Fruit fly (Drosophila melanogaster): ENCODE results near the gene geko.
A peak's percentile ranks its signal among the peaks of the same experiment; 100 is the strongest.

Gene geko

DNA sequence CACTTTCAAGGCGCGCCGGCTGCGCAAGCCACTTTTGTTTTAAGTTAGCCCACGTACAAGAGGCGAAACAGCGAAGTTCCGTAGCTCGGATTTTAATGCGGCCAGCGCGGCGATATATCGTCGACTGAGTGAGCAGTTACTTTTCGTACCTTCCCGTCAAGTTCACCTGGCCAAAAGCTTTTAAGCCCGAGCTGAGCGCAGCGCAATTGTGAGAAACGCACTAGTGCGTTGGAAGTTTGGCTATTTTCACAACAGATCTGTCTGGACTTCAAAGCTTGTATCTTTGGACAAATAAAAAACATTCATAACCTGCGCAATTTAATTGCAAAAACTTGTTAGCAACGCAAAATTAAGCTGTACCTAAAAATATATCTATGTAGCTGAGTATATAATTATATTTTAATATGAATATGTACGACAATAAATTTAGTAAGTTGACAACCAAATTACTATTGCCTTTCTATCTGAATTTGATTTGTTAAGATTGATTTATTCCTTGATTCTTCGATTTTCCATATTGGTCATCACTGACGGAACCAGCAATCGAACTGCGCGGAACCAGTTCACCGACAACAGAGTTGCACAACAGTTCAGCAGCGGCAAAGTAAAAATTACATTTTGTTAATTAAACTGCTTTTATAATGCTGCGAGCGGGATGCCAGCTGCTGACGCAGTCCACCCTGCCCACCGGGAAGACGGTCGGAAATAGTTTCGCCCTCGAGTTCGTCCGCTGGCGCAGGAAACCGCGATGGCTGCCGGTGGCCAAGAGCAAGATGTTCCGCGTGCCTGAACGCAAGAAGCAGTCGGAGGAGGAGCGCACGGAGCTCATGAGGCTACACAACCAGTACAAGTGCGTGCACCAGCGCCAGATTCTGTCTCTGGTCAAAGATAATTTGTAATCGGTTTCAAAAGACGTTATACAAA lies 32.9 kb upstream of the geko start, which contains the start of the genes CG13698 and mRpS26:
CG13698 (minus strand) TSS at position 129 of the 924 bp plus-strand sequence.
mRpS26 (plus strand) TSS at position 559 of the 924 bp plus-strand sequence.
- peak; percentile 89 for TF ChIP-seq CG12768 (GFP tag; optimal IDR thresholded peaks at IDR 0.05)
- no peak for TF ChIP-seq cnc (optimal IDR thresholded peaks at IDR 0.05)
- TF ChIP-seq CG14711 (tag; optimal IDR thresholded peaks at IDR 0.05) = peak; percentile 78
- peak; percentile 92 for TF ChIP-seq tj (GFP tag; optimal IDR thresholded peaks at IDR 0.05)
- peak; percentile 34 for TF ChIP-seq Clk (GFP tag; optimal IDR thresholded peaks at IDR 0.05)
- peak; percentile 22 for TF ChIP-seq Mnt (GFP tag; optimal IDR thresholded peaks at IDR 0.05)
- TF ChIP-seq toe (GFP tag; optimal IDR thresholded peaks at IDR 0.05) = peak; percentile 73
- no peak for TF ChIP-seq CG5204 (GFP tag; optimal IDR thresholded peaks at IDR 0.05)
- TF ChIP-seq ovo (GFP tag; optimal IDR thresholded peaks at IDR 0.05) = peak; percentile 15
- no peak for TF ChIP-seq kay (GFP tag; ENCODE audit: borderline replicate concordance)
- peak; percentile 81 for TF ChIP-seq CG11617 (GFP tag; optimal IDR thresholded peaks at IDR 0.05)
- TF ChIP-seq pad (GFP tag; optimal IDR thresholded peaks at IDR 0.05) = peak; percentile 59
- no peak for TF ChIP-seq Hr96 (GFP tag; optimal IDR thresholded peaks at IDR 0.05)
- peak; percentile 80 for TF ChIP-seq CG33017 (tag; optimal IDR thresholded peaks at IDR 0.05)
- peak; percentile 82 for TF ChIP-seq CG7045 (GFP tag; optimal IDR thresholded peaks at IDR 0.05)
- peak; percentile 58 for TF ChIP-seq CG1620 (GFP tag; optimal IDR thresholded peaks at IDR 0.05)
- peak; percentile 66 for TF ChIP-seq bab1 (GFP tag; optimal IDR thresholded peaks at IDR 0.05)
- TF ChIP-seq Crg-1 (GFP tag; optimal IDR thresholded peaks at IDR 0.05) = peak; percentile 46
- TF ChIP-seq CG7101 (tag; optimal IDR thresholded peaks at IDR 0.05) = peak; percentile 79
- no peak for TF ChIP-seq cic (GFP tag; optimal IDR thresholded peaks at IDR 0.05)

- TF ChIP-seq Crg-1 (GFP tag; optimal IDR thresholded peaks at IDR 0.05) (peak; percentile 40), CG7101 (tag; optimal IDR thresholded peaks at IDR 0.05) (peak; percentile 21), Mnt (GFP tag; optimal IDR thresholded peaks at IDR 0.05) (peak; percentile 50), CG1620 (GFP tag; optimal IDR thresholded peaks at IDR 0.05) (peak; percentile 29), CG14711 (tag; optimal IDR thresholded peaks at IDR 0.05) (peak; percentile 2), ovo (GFP tag; optimal IDR thresholded peaks at IDR 0.05) (no peak), bab1 (GFP tag; optimal IDR thresholded peaks at IDR 0.05) (peak; percentile 29), CG11617 (GFP tag; optimal IDR thresholded peaks at IDR 0.05) (peak; percentile 7), toe (GFP tag; optimal IDR thresholded peaks at IDR 0.05) (peak; percentile 76), CG7045 (GFP tag; optimal IDR thresholded peaks at IDR 0.05) (peak; percentile 3), cnc (optimal IDR thresholded peaks at IDR 0.05) (no peak), pad (GFP tag; optimal IDR thresholded peaks at IDR 0.05) (no peak)
These were observed 29.7 kb upstream of the geko start, which contains the start of the genes Polr3D and mus304 for dm6 chr3L:18109459-18109863. Polr3D (minus strand) TSS chr3L:18109574. mus304 (plus strand) TSS chr3L:18109814.

DNA sequence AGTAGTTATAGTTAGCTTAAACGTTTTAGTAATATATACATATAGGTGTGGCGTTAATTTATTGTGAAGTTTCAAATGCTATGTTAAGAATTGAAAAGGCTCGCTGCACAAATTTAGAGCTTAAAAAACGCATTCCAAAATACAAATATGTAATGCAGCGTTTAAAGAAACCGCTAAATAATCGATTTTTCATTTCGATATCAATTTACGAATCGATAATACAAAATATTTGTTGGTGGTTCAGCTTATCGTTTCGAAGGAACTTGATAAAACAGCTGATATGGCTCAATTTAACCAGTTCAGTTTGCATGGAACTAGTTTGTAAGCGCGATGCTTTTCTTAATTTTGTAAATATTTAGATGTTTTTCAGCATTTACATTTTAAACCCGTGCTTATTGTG lies 26.5 kb upstream of the geko start, which contains the start of the genes CG32195 and CG7341:
CG32195 (plus strand) TSS at position 291 of the 400 bp plus-strand sequence.
CG7341 (plus strand) TSS at position 291 of the 400 bp plus-strand sequence.
- TF ChIP-seq Mnt (GFP tag; optimal IDR thresholded peaks at IDR 0.05) (no peak), tj (GFP tag; optimal IDR thresholded peaks at IDR 0.05) (peak; percentile 2)

DNA sequence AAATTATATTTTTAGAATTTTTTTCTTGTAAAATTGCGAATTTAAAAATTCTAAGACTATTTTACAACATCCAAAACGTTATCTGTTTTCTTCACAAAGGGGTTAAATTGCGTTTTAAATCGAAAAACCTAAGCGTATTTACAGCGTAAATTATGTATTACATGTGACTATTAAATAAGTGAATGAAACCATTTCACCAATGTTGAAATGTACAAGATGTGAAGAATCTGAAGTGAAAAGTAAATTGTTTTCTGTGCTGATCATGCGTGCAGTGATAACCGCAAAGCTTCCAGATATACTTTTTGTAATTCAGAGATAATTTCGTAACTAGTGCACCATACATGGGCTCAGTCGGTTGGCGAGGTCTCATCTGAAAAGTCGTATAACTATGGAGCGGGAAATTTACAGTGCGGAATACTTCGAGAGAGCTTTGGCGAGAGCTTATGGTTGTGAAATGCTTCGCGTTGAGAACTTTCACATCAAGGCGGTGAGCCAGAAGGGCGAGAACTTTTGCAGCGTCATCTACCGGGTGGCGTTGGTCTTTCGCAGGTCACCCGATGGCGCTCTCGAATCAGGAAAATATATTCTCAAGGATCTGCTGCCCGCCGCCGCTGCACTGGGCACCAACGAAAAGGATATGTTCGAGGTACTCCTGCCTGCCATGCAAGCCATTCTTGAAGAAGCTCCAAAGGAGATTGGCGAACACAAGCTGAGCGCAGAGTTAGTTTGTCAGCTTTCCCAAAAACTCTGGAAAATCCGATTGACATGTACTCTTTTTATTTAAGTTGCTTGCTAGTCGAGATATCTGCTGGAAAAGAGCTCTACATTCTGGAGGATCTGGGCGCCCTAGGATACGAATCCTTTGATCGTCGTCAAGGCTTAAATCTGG lies 24.9 kb upstream of the geko start:
- TF ChIP-seq cic (GFP tag; optimal IDR thresholded peaks at IDR 0.05) (peak; percentile 60), cnc (optimal IDR thresholded peaks at IDR 0.05) (peak; percentile 31 to 85), ovo (GFP tag; optimal IDR thresholded peaks at IDR 0.05) (no peak), CG14711 (tag; optimal IDR thresholded peaks at IDR 0.05) (peak; percentile 45), CG7101 (tag; optimal IDR thresholded peaks at IDR 0.05) (peak; percentile 52), bab1 (GFP tag; optimal IDR thresholded peaks at IDR 0.05) (peak; percentile 79), Crg-1 (GFP tag; optimal IDR thresholded peaks at IDR 0.05) (peak; percentile 52), pad (GFP tag; optimal IDR thresholded peaks at IDR 0.05) (peak; percentile 37), Clk (GFP tag; optimal IDR thresholded peaks at IDR 0.05) (no peak), CG5204 (GFP tag; optimal IDR thresholded peaks at IDR 0.05) (no peak), CG7045 (GFP tag; optimal IDR thresholded peaks at IDR 0.05) (no peak), tj (GFP tag; optimal IDR thresholded peaks at IDR 0.05) (no peak), toe (GFP tag; optimal IDR thresholded peaks at IDR 0.05) (no peak), CG33017 (tag; optimal IDR thresholded peaks at IDR 0.05) (peak; percentile 64), CG1620 (GFP tag; optimal IDR thresholded peaks at IDR 0.05) (no peak), Mnt (GFP tag; optimal IDR thresholded peaks at IDR 0.05) (peak; percentile 49), CG11617 (GFP tag; optimal IDR thresholded peaks at IDR 0.05) (peak; percentile 75), Hr96 (GFP tag; optimal IDR thresholded peaks at IDR 0.05) (peak; percentile 13), CG12768 (GFP tag; optimal IDR thresholded peaks at IDR 0.05) (peak; percentile 64), kay (GFP tag; ENCODE audit: borderline replicate concordance) (no peak)

dm6 chr3L:18121889-18122288 lies 17.3 kb upstream of the geko start, which contains the start of gene CG42853:
CG42853 (minus strand) TSS chr3L:18121989.
- TF ChIP-seq Mnt (GFP tag; optimal IDR thresholded peaks at IDR 0.05) = no peak
- no peak for TF ChIP-seq CG12768 (GFP tag; optimal IDR thresholded peaks at IDR 0.05)
- no peak for TF ChIP-seq CG33017 (tag; optimal IDR thresholded peaks at IDR 0.05)
- TF ChIP-seq CG11617 (GFP tag; optimal IDR thresholded peaks at IDR 0.05) = no peak

Data from whole organism, adult.